Worm (Caenorhabditis elegans): Measurements from ENCODE around the gene C32D5.4.

DNA sequence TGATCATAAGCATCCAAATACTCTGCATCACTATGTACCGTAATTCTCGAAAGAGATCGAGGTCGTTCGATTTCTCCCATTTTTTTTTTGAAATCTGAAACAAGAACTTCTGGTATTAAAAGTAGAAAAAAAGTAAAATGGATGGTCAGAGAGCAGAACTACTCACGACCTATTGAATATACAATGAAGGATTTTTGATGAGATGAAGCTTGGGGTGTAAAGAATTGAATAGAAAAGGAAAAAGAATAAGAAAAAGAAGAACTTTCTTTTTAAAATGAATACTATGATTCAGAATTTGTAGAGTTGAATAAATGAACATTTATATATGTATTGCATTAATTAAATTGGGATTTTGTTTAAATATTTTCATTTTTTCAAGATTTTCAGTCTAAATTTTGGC, 11.0 kb upstream of the C32D5.4 start, which contains the start of gene ttc-39B:
- TF ChIP-seq lsy-2 (tag; optimal IDR thresholded peaks at IDR 0.05) (no peak), ztf-11 (tag; optimal IDR thresholded peaks at IDR 0.05) (no peak), zip-8 (tag; optimal IDR thresholded peaks at IDR 0.05) (no peak), mls-2 (tag; optimal IDR thresholded peaks at IDR 0.05) (no peak)
